Worm (Caenorhabditis elegans): ENCODE data around the gene R05D8.7.

DNA sequence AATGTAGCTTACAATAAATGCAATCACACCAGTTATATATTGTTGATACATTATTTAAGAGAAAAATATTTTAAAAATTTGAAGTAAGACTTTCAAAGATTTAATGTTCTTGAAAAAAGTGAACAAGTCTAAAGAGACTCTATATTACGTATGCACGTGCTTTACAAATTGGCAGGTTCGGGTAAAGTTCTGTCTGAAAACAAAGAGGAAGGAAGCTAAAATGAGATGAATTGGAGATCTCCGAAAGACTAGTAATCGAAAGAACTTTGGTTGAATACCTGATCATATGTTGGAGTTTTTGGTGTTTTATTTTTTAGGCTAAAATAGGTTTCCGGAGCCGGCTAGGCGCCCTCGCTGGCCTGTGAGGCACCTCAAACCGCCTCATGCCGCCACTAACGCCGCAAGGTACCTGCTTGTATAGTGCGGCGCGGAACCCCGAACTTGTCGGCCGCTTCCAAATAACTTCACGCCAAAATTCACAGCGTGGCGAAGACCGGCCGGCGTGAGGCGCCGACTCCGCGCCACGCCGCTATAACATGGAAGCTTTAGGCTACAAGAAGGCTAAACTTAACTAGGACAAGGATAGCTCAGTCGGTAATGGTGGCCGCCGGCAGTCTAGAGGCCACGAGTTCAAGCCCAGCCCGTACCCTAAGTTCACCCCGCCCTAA, 5.6 kb downstream of the R05D8.7 start, which contains the start of gene srx-28:
- TF ChIP-seq W03F9.2 (tag; optimal IDR thresholded peaks at IDR 0.05), result no peak
- no peak for TF ChIP-seq dao-5 (tag; optimal IDR thresholded peaks at IDR 0.05)

Data from whole organism, L4/young adult.